Fruit fly (Drosophila melanogaster): ENCODE results near the gene rho-4.

dm6 chrX:11572270-11572914, 27.2 kb upstream of the rho-4 start, which contains the start of the genes Kmn1 and Reepl1:
- TF ChIP-seq Rel (GFP tag; optimal IDR thresholded peaks at IDR 0.05) (no peak), Rel (tag; optimal IDR thresholded peaks at IDR 0.05) (no peak), sv (GFP tag; optimal IDR thresholded peaks at IDR 0.05) (no peak), Hr78 (GFP tag; optimal IDR thresholded peaks at IDR 0.05) (no peak), Dif (GFP tag; optimal IDR thresholded peaks at IDR 0.05; ENCODE audit: partially characterized antibody) (no peak)

Measured in whole organism, wandering third instar larva.